Fruit fly (Drosophila melanogaster) whole organism, pupa: ENCODE measurements around the gene CIA30.

ENCODE experiments used
- CG15710 ChIP-seq: fragments of 200-800 bp; sonication (Bioruptor generic); optimal IDR thresholded peaks from 2 replicates; lab custom pipeline; 2018; ENCODE audit warnings: missing biosample characterization, mild to moderate bottlenecking, missing genetic modification characterization, moderate library complexity
- CG17806 ChIP-seq: fragments of 200-800 bp; sonication (Bioruptor generic); optimal IDR thresholded peaks from 2 replicates; lab custom pipeline; 2018; ENCODE audit warnings: missing biosample characterization, mild to moderate bottlenecking, missing genetic modification characterization, moderate library complexity
- CG8159 ChIP-seq: fragments of 200-800 bp; sonication (Bioruptor generic); optimal IDR thresholded peaks from 3 replicates; lab custom pipeline; 2018; ENCODE audit warnings: missing biosample characterization, mild to moderate bottlenecking, missing genetic modification characterization, moderate library complexity
- gl ChIP-seq: fragments of 200-800 bp; sonication (Bioruptor generic); optimal IDR thresholded peaks from 2 replicates; lab custom pipeline; 2018; ENCODE audit warnings: missing biosample characterization, mild to moderate bottlenecking, missing genetic modification characterization

DNA sequence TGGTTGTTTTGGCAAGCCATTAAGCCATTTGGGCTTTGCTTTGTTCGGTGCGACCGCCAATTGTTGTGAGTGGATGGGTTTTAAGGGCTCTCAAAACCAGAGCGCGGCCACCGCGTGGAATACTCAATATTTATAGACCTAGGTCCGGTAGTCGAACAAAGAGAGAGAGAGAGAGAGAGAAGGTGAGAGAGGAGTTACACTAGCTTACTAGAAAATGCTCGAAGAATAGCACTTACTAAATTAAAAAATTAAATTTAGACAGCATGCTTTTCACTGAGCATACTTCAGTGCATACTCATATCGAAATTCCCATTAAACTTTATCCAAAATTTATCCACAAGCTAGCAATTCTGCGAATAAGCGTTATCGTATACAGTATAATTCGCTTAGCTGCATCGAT, 23.3 kb downstream of the CIA30 start:
- TF ChIP-seq CG8159 (tag; lab: Kevin White, UChicago) (peak; percentile 24), CG15710 (tag; lab: Kevin White, UChicago) (peak; percentile 20), CG17806 (tag; lab: Kevin White, UChicago) (no peak), gl (no peak)
